Worm (Caenorhabditis elegans) whole organism, L4/young adult: ENCODE results near the gene F58G1.7.

Experiments
- W03F9.2 ChIP-seq: fragments of 150-350 bp; optimal IDR thresholded peaks from 2 replicates; lab custom pipeline; 2014; ENCODE audit warnings: missing biosample characterization, missing genetic modification characterization
- dao-5 ChIP-seq: sonication (generic microtip); optimal IDR thresholded peaks from 2 replicates; lab custom pipeline; 2016; ENCODE audit warnings: missing genotype, missing genetic modification characterization, moderate library complexity, missing compliant biosample characterization

DNA sequence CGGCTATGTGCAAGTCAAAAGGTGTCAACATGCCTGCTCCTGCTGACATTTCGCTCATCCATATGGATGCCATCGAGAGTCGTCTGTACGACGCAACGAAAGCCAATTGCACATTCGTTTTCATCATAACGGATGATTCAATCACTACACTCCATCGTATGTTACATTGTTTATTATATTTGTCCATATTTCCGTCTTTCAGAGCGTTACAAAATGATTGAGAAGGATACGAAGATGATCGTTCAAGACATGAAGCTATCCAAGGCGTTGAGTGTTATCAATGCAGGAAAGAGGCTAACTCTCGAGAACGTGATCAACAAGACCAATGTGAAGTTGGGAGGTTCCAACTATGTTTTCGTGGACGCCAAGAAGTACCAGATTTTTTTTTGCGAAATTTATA lies 26.6 kb downstream of the F58G1.7 start:
- TF ChIP-seq W03F9.2 (tag; lab: Kevin White, UChicago) (no peak), dao-5 (tag; lab: Kevin White, UChicago) (no peak)
